Worm (Caenorhabditis elegans) whole organism, L4 larva: ENCODE results near the gene F31E8.5.
"Not testable (repeated sequence)": the region's sequence is repeated elsewhere in the genome, so short reads cannot be mapped to it uniquely, and the experiment has no call there.

Source experiments
- T26A8.4 ChIP-seq: fragments of 200-800 bp; sonication (Bioruptor generic); IDR thresholded peaks from 2 replicates; pipeline ENCODE4 v1.3.6; 2022; ENCODE audit warnings: missing genetic modification characterization, missing compliant biosample characterization
- ZK337.2 ChIP-seq: fragments of 200-800 bp; sonication (Bioruptor generic); IDR thresholded peaks from 2 replicates; pipeline ENCODE4 v1.3.6; 2022; ENCODE audit warnings: missing genetic modification reagents, missing genetic modification characterization, missing compliant biosample characterization
- aha-1 ChIP-seq: fragments of 150-350 bp; peaks from one replicate; lab custom pipeline; 2014; ENCODE audit warnings: missing biosample characterization, missing genetic modification characterization
- aly-2 ChIP-seq: sonication (generic microtip); optimal IDR thresholded peaks from 2 replicates; lab custom pipeline; 2018; ENCODE audit warnings: missing biosample characterization, missing genetic modification characterization
- ama-1 ChIP-seq: fragments of 150-350 bp; optimal IDR thresholded peaks from 2 replicates; lab custom pipeline; 2014; ENCODE audit warnings: inconsistent platforms, mixed read lengths
- attf-4 ChIP-seq: sonication (generic microtip); optimal IDR thresholded peaks from 3 replicates; lab custom pipeline; 2017; ENCODE audit warnings: missing biosample characterization, missing genetic modification characterization
- ces-1 ChIP-seq: fragments of 150-350 bp; sonication (generic microtip); optimal IDR thresholded peaks from 4 replicates; lab custom pipeline; 2014; ENCODE audit warnings: missing biosample characterization, missing genetic modification reagents, missing genetic modification characterization
- ctbp-1 ChIP-seq: fragments of 200-800 bp; sonication (Bioruptor generic); IDR thresholded peaks from 2 replicates; pipeline ENCODE4 v1.3.6; 2022; ENCODE audit warnings: missing genetic modification reagents, missing genetic modification characterization, missing compliant biosample characterization
- daf-19 ChIP-seq: fragments of 200-800 bp; sonication (Bioruptor generic); conservative IDR thresholded peaks from 2 replicates; pipeline ENCODE4 v1.3.6; 2022; ENCODE audit warnings: missing genetic modification characterization, missing compliant biosample characterization
- dmd-6 ChIP-seq: fragments of 200-800 bp; sonication (Bioruptor generic); IDR thresholded peaks from 2 replicates; pipeline ENCODE4 v1.3.6; 2022; ENCODE audit warnings: missing genetic modification reagents, missing genetic modification characterization, missing compliant biosample characterization
- dmd-8 ChIP-seq: fragments of 200-800 bp; sonication (Bioruptor generic); IDR thresholded peaks from 2 replicates; pipeline ENCODE4 v1.3.6; 2022; ENCODE audit warnings: missing genetic modification characterization, missing compliant biosample characterization
- egl-43 ChIP-seq: fragments of 200-800 bp; sonication (Bioruptor generic); IDR thresholded peaks from 2 replicates; pipeline ENCODE4 v1.3.6; 2022; ENCODE audit warnings: missing genetic modification reagents, missing genetic modification characterization, missing compliant biosample characterization
- hif-1 ChIP-seq, 2 experiments: sonication (generic microtip); optimal IDR thresholded peaks; 2 replicates each; lab custom pipeline; 2016 to 2017; ENCODE audit warnings: missing compliant biosample characterization in 2 of 2, missing genetic modification characterization in 2 of 2, missing genetic modification reagents in 2 of 2, missing genotype in 2 of 2, mild to moderate bottlenecking in 1 of 2
- hlh-11 ChIP-seq: fragments of 200-800 bp; sonication (Bioruptor generic); optimal IDR thresholded peaks from 2 replicates; lab custom pipeline; 2018; ENCODE audit warnings: mild to moderate bottlenecking, missing genetic modification characterization, missing compliant biosample characterization
- jun-1 ChIP-seq: fragments of 150-350 bp; optimal IDR thresholded peaks from 2 replicates; lab custom pipeline; 2014; ENCODE audit warnings: missing biosample characterization, missing genetic modification reagents, missing genetic modification characterization
- lin-29 ChIP-seq: fragments of 200-800 bp; sonication (Bioruptor generic); IDR thresholded peaks from 2 replicates; pipeline ENCODE4 v1.3.6; 2022; ENCODE audit warnings: missing genetic modification reagents, missing genetic modification characterization, missing compliant biosample characterization
- madf-5 ChIP-seq, 2 experiments: fragments of 200-800 bp; sonication (Bioruptor generic); IDR thresholded peaks; 2 replicates each; pipeline ENCODE4 v1.3.6; 2022; ENCODE audit warnings: missing compliant biosample characterization in 2 of 2, missing genetic modification characterization in 2 of 2
- mxl-2 ChIP-seq: fragments of 200-800 bp; sonication (Bioruptor generic); conservative IDR thresholded peaks from 2 replicates; pipeline ENCODE4 v1.3.6; 2022; ENCODE audit warnings: missing genetic modification reagents, missing genetic modification characterization, missing compliant biosample characterization
- nhr-28 ChIP-seq: fragments of 150-350 bp; optimal IDR thresholded peaks from 2 replicates; lab custom pipeline; 2014; ENCODE audit warnings: missing biosample characterization, missing genetic modification characterization
- nhr-77 ChIP-seq: fragments of 150-350 bp; optimal IDR thresholded peaks from 2 replicates; lab custom pipeline; 2014; ENCODE audit warnings: missing biosample characterization, missing genetic modification characterization
- pha-4 ChIP-seq, 2 experiments: fragments of 150-350 bp in 1 of 2; fragments of 200-800 bp in 1 of 2; sonication (Bioruptor generic) in 1 of 2; IDR thresholded peaks in 1 of 2; optimal IDR thresholded peaks in 1 of 2; 2 replicates each; pipeline versions ENCODE4 v1.3.6 to Lab custom; 2014 to 2022; ENCODE audit warnings: missing genetic modification characterization in 2 of 2, missing genetic modification reagents in 2 of 2, missing biosample characterization in 1 of 2, missing compliant biosample characterization in 1 of 2
- pqm-1 ChIP-seq: sonication (generic microtip); optimal IDR thresholded peaks from 2 replicates; lab custom pipeline; 2017; ENCODE audit warnings: missing biosample characterization, missing genetic modification characterization
- rbr-2 ChIP-seq: sonication (generic microtip); optimal IDR thresholded peaks from 2 replicates; lab custom pipeline; 2016; ENCODE audit warnings: missing genotype, missing genetic modification characterization, missing compliant biosample characterization
- set-16 ChIP-seq: fragments of 200-800 bp; sonication (Bioruptor generic); IDR thresholded peaks from 2 replicates; pipeline ENCODE4 v1.3.6; 2022; ENCODE audit warnings: missing genetic modification reagents, missing genetic modification characterization, missing compliant biosample characterization
- skn-1 ChIP-seq: fragments of 150-350 bp; optimal IDR thresholded peaks from 2 replicates; lab custom pipeline; 2014; ENCODE audit warnings: missing biosample characterization, missing genetic modification characterization
- snpc-1.2 ChIP-seq: fragments of 200-800 bp; sonication (Bioruptor generic); IDR thresholded peaks from 2 replicates; pipeline ENCODE4 v1.3.6; 2022; ENCODE audit warnings: missing genetic modification reagents, missing genetic modification characterization, missing compliant biosample characterization
- snpc-4 ChIP-seq: fragments of 150-350 bp; optimal IDR thresholded peaks from 2 replicates; lab custom pipeline; 2014; ENCODE audit warnings: missing biosample characterization, missing genetic modification characterization
- spr-3 ChIP-seq: fragments of 200-800 bp; sonication (Bioruptor generic); optimal IDR thresholded peaks from 2 replicates; lab custom pipeline; 2018; ENCODE audit warnings: mild to moderate bottlenecking, missing genetic modification characterization, missing compliant biosample characterization
- tra-1 ChIP-seq: fragments of 200-800 bp; sonication (Bioruptor generic); IDR thresholded peaks from 2 replicates; pipeline ENCODE4 v1.3.6; 2022; ENCODE audit warnings: missing genetic modification reagents, missing genetic modification characterization, missing compliant biosample characterization
- vab-7 ChIP-seq: fragments of 200-800 bp; sonication (Bioruptor generic); IDR thresholded peaks from 2 replicates; pipeline ENCODE4 v1.3.6; 2022; ENCODE audit warnings: missing genetic modification reagents, missing genetic modification characterization, missing compliant biosample characterization
- ztf-11 ChIP-seq: fragments of 150-350 bp; optimal IDR thresholded peaks from 2 replicates; lab custom pipeline; 2014; ENCODE audit warnings: missing biosample characterization, missing genetic modification characterization

F31E8.5 gene

ce11 chrII:6800104-6800711 lies 6.9 kb downstream of the F31E8.5 start, which contains the start of gene F31E8.4 (continued):
- TF ChIP-seq hlh-11 (tag; lab: Kevin White, UChicago): peak; percentile 61

DNA sequence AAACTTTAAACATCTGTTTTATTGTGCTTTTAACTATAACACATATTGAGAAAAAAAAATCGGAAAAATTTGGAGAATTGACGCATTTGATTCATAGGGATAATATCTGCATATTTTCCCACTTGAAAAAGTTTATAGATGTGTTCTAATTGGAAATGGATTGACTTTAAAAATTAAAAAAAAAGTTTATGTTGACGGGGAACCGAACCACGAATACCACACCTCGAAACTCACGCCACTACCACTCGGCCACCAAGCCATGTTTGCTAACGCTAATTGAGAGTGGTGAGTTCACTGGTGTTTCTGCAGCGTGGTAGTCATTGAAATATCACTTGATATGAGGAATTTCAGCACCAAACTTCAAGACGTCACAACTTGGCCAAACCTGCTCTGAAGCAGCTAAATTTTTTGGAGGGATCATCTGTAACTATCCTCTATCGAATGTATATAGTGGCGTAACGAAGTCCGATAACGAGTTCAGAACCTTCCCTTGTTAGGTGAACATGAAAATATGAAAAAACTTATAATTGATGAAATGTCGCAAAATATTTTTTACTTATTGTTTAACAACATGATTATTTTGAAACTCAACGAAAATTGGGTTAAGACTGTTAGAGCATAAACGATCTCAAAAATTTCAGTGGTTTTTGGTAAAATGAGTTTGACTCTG lies 9.2 kb downstream of the F31E8.5 start:
- TF ChIP-seq T26A8.4 (GFP tag; lab: Robert Waterston, UW) (peak; percentile 28; the same call in 1 of the 2 replicates), ctbp-1 (GFP tag; lab: Robert Waterston, UW) (peak; percentile 40; the same call in 1 of the 2 replicates), vab-7 (GFP tag; lab: Robert Waterston, UW) (peak; percentile 59), dmd-6 (GFP tag; lab: Robert Waterston, UW) (0 out of 2 replicates have a peak, but pooled peaks have one; percentile 8), dmd-8 (GFP tag; lab: Robert Waterston, UW) (0 out of 2 replicates have a peak, but pooled peaks have one; percentile 37), pha-4 (GFP tag; IDR thresholded peaks at IDR 0.05; lab: Robert Waterston, UW) (0 out of 2 replicates have a peak, but pooled peaks have one; percentile 22)
- not testable (repeated sequence) for TF ChIP-seq pha-4 (tag; optimal IDR thresholded peaks at IDR 0.05; lab: Kevin White, UChicago)

DNA sequence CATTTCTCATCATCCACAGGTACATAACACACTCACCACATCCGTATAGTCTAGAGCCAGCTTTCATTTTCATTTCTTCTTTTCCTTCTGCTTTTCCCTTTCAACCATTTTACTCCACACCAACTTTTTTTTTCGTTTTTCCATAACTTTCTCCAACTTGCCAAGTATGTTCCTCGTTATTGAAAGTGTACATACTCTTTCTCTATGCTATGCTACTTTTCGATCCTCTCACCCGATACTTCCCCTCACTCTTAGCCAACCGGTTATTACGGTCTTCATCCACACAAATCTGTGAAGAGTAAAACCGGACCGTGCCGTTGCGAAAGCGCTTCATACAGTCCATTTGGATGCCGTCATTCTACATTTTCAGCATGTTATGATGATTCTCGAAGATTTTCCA lies 15.2 kb downstream of the F31E8.5 start, which contains the start of gene T13C2.2:
TSS of gene T13C2.2 (plus strand) at position 301 of the 400 bp plus-strand sequence.
- TF ChIP-seq snpc-4 (tag; lab: Kevin White, UChicago) (no peak), spr-3 (no peak), hif-1 (tag; optimal IDR thresholded peaks at IDR 0.05; lab: Kevin White, UChicago) (no peak)

DNA sequence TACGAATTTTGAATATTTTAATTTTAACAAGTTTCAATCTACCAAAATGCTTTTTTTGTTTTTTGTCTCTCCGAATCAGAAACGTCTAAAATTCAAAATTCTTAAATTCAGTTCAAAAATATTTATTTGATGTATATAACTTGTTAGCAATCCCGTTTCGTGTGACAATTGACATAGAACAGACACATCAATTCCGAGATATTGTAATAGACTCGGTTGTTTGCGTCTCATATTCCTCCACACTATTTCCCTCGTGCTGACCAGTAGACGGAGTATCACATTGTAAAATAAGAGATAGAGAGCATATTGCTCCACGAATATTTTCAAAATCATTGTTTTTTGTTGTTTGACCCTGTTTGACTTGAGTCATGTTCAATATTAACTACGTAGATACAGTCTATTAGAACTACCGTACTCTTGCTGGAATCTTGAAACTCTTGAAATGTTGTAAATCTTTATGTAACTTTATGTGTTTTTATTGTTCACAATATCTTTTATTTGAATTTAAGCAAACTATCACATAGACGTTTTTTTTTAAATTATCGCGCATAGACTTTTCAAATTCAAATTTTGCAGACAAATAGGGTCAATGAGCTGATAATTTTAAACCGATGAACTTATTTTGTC lies 18.3 kb downstream of the F31E8.5 start, which contains the start of gene T13C2.3:
TSS of gene T13C2.3 (plus strand) at position 577 of the 627 bp plus-strand sequence.
- peak; percentile 8 for TF ChIP-seq aha-1
- no peak for TF ChIP-seq ztf-11 (tag; lab: Kevin White, UChicago)
- no peak for TF ChIP-seq ama-1 (lab: Kevin White, UChicago)

DNA sequence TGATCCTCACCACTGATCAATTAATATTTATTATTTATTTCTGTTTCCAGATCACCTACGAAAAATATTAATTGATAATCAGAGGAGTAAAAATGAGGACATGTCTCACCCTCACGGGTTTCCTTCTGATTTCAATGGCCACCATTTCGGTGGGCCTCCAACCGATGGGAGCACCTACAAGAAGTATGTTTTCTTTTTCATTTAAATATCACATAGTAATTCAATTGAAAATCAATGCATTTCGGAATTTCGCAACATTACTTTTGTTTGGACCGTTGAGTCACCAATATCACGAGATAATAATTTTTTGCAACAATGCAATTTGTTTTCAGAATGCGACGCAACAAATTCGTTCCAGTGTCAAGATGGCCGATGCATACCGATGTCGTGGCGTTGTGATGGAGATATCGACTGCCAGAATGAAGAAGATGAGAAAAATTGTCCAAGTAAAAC lies 23.7 kb downstream of the F31E8.5 start, which contains the start of gene gldi-2:
TSS of gene gldi-2 (plus strand) at position 51 of the 453 bp plus-strand sequence.
- TF ChIP-seq nhr-28 (tag; lab: Kevin White, UChicago) (no peak), ZK337.2 (no peak), jun-1 (no peak), skn-1 (tag; lab: Kevin White, UChicago) (no peak), set-16 (GFP tag; lab: Robert Waterston, UW) (no peak), attf-4 (tag; lab: Kevin White, UChicago) (no peak), lin-29 (GFP tag; lab: Robert Waterston, UW) (no peak), madf-5 (GFP tag; IDR thresholded peaks at IDR 0.05; lab: Robert Waterston, UW) (no peak), mxl-2 (GFP tag; lab: Robert Waterston, UW) (no peak), snpc-4 (tag; lab: Kevin White, UChicago) (no peak), aly-2 (no peak), ces-1 (no peak), pqm-1 (tag; lab: Kevin White, UChicago) (no peak), rbr-2 (tag; lab: Kevin White, UChicago) (no peak), nhr-77 (tag; lab: Kevin White, UChicago) (no peak), daf-19 (GFP tag; lab: Robert Waterston, UW) (no peak), tra-1 (no peak), egl-43 (GFP tag; lab: Robert Waterston, UW) (no peak), snpc-1.2 (GFP tag; lab: Robert Waterston, UW) (no peak)
